Worm (Caenorhabditis elegans) whole organism, L2 larva: Measurements from ENCODE around the gene F23F1.10.

ENCODE experiments used
- R02D3.7 ChIP-seq: fragments of 150-350 bp; optimal IDR thresholded peaks from 2 replicates; lab custom pipeline; 2014; ENCODE audit warnings: missing biosample characterization, missing genetic modification characterization
- ama-1 ChIP-seq: fragments of 150-350 bp; optimal IDR thresholded peaks from 2 replicates; lab custom pipeline; 2018; ENCODE audit warnings: inconsistent platforms
- egl-27 ChIP-seq: sonication (generic microtip); optimal IDR thresholded peaks from 3 replicates; lab custom pipeline; 2017; ENCODE audit warnings: missing biosample characterization, missing genetic modification reagents, missing genetic modification characterization
- fos-1 ChIP-seq: fragments of 150-350 bp; optimal IDR thresholded peaks from 2 replicates; lab custom pipeline; 2014; ENCODE audit warnings: missing biosample characterization, missing genetic modification characterization
- nhr-11 ChIP-seq: fragments of 150-350 bp; optimal IDR thresholded peaks from 2 replicates; lab custom pipeline; 2014; ENCODE audit warnings: missing biosample characterization, missing genetic modification characterization
- unc-62 ChIP-seq: fragments of 150-350 bp; optimal IDR thresholded peaks from 2 replicates; lab custom pipeline; 2014; ENCODE audit warnings: missing biosample characterization, missing genetic modification reagents, missing genetic modification characterization

DNA sequence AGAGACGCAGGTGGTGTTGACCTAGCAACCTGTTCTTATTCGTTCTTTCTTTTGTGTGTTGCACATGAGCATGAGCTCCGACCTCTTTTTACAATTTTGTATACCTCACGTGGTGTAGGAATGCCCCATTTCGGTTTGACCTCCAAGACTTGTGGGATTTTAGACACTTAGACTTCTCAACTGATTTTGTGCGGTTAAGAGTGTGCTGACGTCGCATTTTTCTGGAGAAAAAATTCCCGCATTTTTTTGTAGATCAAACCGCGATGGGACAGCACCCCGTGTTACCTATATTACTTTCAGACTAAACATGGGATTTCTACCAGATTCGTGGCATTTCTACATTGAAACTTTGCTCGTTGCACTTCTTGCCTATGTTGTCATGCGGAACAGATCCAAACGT, 9.6 kb upstream of the F23F1.10 start, which contains the start of gene sptl-1:
- TF ChIP-seq ama-1 (lab: Kevin White, UChicago) (no peak), fos-1 (tag; lab: Kevin White, UChicago) (no peak), unc-62 (GFP tag; lab: Kevin White, UChicago) (no peak), R02D3.7 (tag; lab: Kevin White, UChicago) (no peak), nhr-11 (no peak), egl-27 (no peak)
